Worm (Caenorhabditis elegans) whole organism, L4/young adult: ENCODE data around the gene dnj-18.

Experiments used
- W03F9.2 ChIP-seq: fragments of 150-350 bp; optimal IDR thresholded peaks from 2 replicates; lab custom pipeline; 2014; ENCODE audit warnings: missing biosample characterization, missing genetic modification characterization
- dao-5 ChIP-seq: sonication (generic microtip); optimal IDR thresholded peaks from 2 replicates; lab custom pipeline; 2016; ENCODE audit warnings: missing genotype, missing genetic modification characterization, moderate library complexity, missing compliant biosample characterization
- him-1 ChIP-seq: sonication (generic microtip); optimal IDR thresholded peaks from 2 replicates; lab custom pipeline; 2016; ENCODE audit warnings: missing genotype, missing genetic modification reagents, missing genetic modification characterization, missing compliant biosample characterization

DNA sequence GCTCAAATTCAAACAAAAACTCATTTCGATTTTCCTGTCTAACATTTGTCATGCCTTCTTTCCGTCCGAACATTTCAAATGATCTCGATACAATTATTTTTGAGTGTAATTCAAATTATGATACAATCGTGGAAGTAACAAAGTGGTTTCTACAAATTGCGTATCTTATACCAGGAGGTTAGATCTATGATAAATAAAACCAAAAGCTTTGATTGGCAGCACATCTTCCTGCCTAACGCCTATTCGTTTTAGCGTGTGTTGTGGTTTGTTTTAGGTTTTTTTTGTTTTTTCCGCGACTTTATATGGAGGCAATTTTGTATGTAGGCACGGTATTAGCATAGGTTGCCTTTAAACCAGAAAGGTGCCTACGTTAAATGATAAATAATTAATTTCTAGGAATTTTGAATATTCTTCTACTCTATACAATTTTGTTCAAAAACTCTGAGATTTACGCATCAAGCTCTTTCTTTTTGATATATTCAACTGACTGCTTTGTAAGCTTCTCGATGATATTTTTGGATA is 17.9 kb upstream of the dnj-18 start, which contains the start of gene srg-11:
- TF ChIP-seq W03F9.2 (tag; lab: Kevin White, UChicago) (no peak), dao-5 (no peak), him-1 (no peak)
